Fruit fly (Drosophila melanogaster) whole organism, pupa: ENCODE results near the gene CG14151.
A peak's percentile ranks its signal among the peaks of the same experiment; 100 is the strongest.

Experiments used
- CG4496 ChIP-seq: fragments of 200-800 bp; sonication (Bioruptor generic); IDR thresholded peaks from 3 replicates; pipeline ENCODE4 v1.3.6; 2022; ENCODE audit warnings: missing biosample characterization, missing genetic modification characterization
- CG8159 ChIP-seq: fragments of 200-800 bp; sonication (Bioruptor generic); optimal IDR thresholded peaks from 3 replicates; lab custom pipeline; 2018; ENCODE audit warnings: missing biosample characterization, mild to moderate bottlenecking, missing genetic modification characterization, moderate library complexity
- D1 ChIP-seq: fragments of 200-800 bp; sonication (Bioruptor generic); optimal IDR thresholded peaks from 2 replicates; lab custom pipeline; 2018; ENCODE audit warnings: missing biosample characterization, mild to moderate bottlenecking, missing genetic modification characterization, moderate library complexity
- EcR ChIP-seq: fragments of 200-800 bp; sonication (Bioruptor generic); optimal IDR thresholded peaks from 3 replicates; lab custom pipeline; 2019; ENCODE audit warnings: missing biosample characterization, missing genetic modification characterization, mild to moderate bottlenecking, moderate library complexity, missing genetic modification reagents
- Pif1A ChIP-seq: fragments of 200-800 bp; sonication (Bioruptor generic); optimal IDR thresholded peaks from 3 replicates; lab custom pipeline; 2016; ENCODE audit warnings: missing biosample characterization, missing genetic modification characterization

DNA sequence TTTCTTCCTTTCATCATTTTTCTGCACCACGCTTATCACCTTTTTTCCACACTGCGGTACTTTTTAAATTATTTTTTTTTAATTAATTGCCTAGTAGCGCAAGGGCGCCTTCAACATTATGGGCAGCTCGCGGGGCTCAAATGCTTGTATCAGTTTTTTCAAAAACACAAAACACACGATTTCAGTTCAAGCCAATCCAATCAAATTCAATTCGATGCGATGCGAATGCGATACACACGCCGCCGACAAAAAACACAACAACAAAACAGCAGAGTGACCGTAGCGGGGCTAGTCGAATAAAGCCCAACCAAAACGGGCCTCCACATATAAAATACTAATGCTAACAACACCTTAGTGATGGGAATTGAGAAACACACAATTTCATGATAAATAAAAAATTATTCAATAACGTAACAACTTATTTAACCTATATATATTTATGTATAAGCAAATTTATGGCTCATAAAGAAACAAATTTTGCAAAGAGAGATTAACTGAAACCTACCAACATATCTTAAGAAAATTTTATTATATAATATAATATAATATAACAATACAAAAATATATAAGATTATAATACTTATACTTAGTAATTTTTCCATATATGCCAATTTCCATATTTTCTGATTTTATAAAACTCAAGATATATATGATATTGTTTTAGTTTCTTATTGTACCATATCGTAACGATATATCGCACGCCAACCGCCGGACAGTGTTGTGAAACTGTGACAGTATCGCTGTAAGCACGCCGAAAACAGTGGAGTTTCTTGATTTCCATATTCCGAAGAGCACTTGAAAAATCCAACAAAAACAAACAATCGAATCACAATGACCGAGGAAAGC is 32.7 kb upstream of the CG14151 start, which contains the start of the genes CG32066 and CG8003:
- TF ChIP-seq Pif1A (GFP tag; lab: Kevin White, UChicago) (peak; percentile 42), D1 (tag; lab: Kevin White, UChicago) (peak; percentile 62), CG8159 (tag; lab: Kevin White, UChicago) (no peak), CG4496 (peak; percentile 31; the same call in 2 of the 3 replicates), EcR (GFP tag; lab: Kevin White, UChicago) (peak; percentile 45)
